Worm (Caenorhabditis elegans) whole organism, L4 larva: ENCODE results near the gene F49F1.2.

ENCODE experiments used
- mep-1 ChIP-seq: fragments of 150-350 bp; sonication (generic microtip); optimal IDR thresholded peaks from 3 replicates; lab custom pipeline; 2014; ENCODE audit warnings: missing biosample characterization, missing genetic modification characterization
- set-16 ChIP-seq: fragments of 200-800 bp; sonication (Bioruptor generic); IDR thresholded peaks from 2 replicates; pipeline ENCODE4 v1.3.6; 2022; ENCODE audit warnings: missing genetic modification reagents, missing genetic modification characterization, missing compliant biosample characterization
- unc-62 ChIP-seq, 3 experiments: fragments of 150-350 bp in 1 of 3; sonication (generic microtip); optimal IDR thresholded peaks in 2 of 3; peaks in 1 of 3; 1 replicate in 1 of 3; 2 replicates in 2 of 3; lab custom pipeline; 2014 to 2017; ENCODE audit warnings: missing biosample characterization in 3 of 3, missing genetic modification characterization in 3 of 3, missing genetic modification reagents in 3 of 3, missing genotype in 1 of 3

DNA sequence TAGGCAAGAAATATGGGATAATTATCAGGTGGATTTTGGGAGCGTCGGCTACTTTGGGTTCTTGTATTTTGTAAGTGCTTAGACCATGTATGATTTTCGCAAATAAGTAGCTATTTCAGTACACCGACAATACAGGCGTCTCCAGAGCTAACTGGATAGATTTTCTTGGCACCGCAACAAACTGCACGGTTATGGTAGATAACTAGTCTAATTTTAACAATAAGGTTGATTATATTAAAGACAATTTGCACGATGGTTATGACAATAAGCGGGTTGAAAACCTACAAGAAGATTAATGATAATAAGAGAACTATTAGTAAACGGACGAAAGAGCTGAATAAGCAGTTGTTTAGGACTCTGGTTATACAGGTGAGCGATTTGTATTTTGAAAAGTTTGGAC, 48.4 kb upstream of the F49F1.2 start:
- peak in 1 of 2 experiments; percentile 95 for TF ChIP-seq unc-62 (GFP tag; optimal IDR thresholded peaks at IDR 0.05 in 1 of 2; lab: Kevin White, UChicago)
- no peak for TF ChIP-seq unc-62 (tag; optimal IDR thresholded peaks at IDR 0.05; lab: Kevin White, UChicago)
- no peak for TF ChIP-seq mep-1 (tag; lab: Kevin White, UChicago)
- no peak for TF ChIP-seq set-16 (GFP tag; lab: Robert Waterston, UW)
